Worm (Caenorhabditis elegans): ENCODE data around the gene pitp-1.

- TF ChIP-seq ztf-22 (GFP tag; optimal IDR thresholded peaks at IDR 0.05) = no peak
- no peak for TF ChIP-seq snpc-4 (GFP tag; optimal IDR thresholded peaks at IDR 0.05)
- no peak for TF ChIP-seq snpc-4 (tag; optimal IDR thresholded peaks at IDR 0.05)
- TF ChIP-seq ama-1 (optimal IDR thresholded peaks at IDR 0.05) = no peak
- TF ChIP-seq ama-1 (GFP tag; optimal IDR thresholded peaks at IDR 0.05) = no peak
- no peak for TF ChIP-seq sptf-2 (GFP tag; optimal IDR thresholded peaks at IDR 0.05)
- no peak for TF ChIP-seq unc-62 (GFP tag; optimal IDR thresholded peaks at IDR 0.05)
Measured at ce11 chrIII:3484995-3485394, 44.6 kb downstream of the pitp-1 start.
